Fruit fly (Drosophila melanogaster) whole organism, embryonic: ENCODE measurements around the gene sdk.

ENCODE experiments used
- B-H2 ChIP-seq: fragments of 200-800 bp; sonication (Bioruptor generic); optimal IDR thresholded peaks from 2 replicates; lab custom pipeline; 2018; ENCODE audit warnings: missing biosample characterization, mild to moderate bottlenecking, missing genetic modification characterization
- CG10431 ChIP-seq: fragments of 200-800 bp; sonication (Bioruptor generic); optimal IDR thresholded peaks from 3 replicates; lab custom pipeline; 2018; ENCODE audit warnings: missing biosample characterization, mild to moderate bottlenecking, missing genetic modification characterization
- CG12744 ChIP-seq: fragments of 200-800 bp; sonication (Bioruptor generic); optimal IDR thresholded peaks from 2 replicates; lab custom pipeline; 2016; ENCODE audit warnings: missing biosample characterization, missing genetic modification characterization
- CG13287 ChIP-seq: fragments of 200-800 bp; sonication (Bioruptor generic); IDR thresholded peaks from 2 replicates; pipeline ENCODE4 v1.3.6; 2022; ENCODE audit warnings: missing biosample characterization, missing genetic modification characterization; ENCODE audit not compliant: partially characterized antibody
- CG13424 ChIP-seq: fragments of 200-800 bp; sonication (Bioruptor generic); optimal IDR thresholded peaks from 2 replicates; lab custom pipeline; 2019; ENCODE audit warnings: missing biosample characterization, mild to moderate bottlenecking, missing genetic modification characterization, moderate library complexity
- CG13624 ChIP-seq: fragments of 200-800 bp; sonication (Bioruptor generic); optimal IDR thresholded peaks from 2 replicates; lab custom pipeline; 2016; ENCODE audit warnings: missing biosample characterization, missing genetic modification characterization
- CG14014 ChIP-seq: fragments of 200-800 bp; sonication (Bioruptor generic); IDR thresholded peaks from 2 replicates; pipeline ENCODE4 v1.3.6; 2022; ENCODE audit warnings: missing biosample characterization, missing genetic modification characterization
- CG1529 ChIP-seq: fragments of 200-800 bp; sonication (Bioruptor generic); optimal IDR thresholded peaks from 3 replicates; lab custom pipeline; 2018; ENCODE audit warnings: missing biosample characterization, missing genetic modification characterization
- CG15696 ChIP-seq: fragments of 200-800 bp; sonication (Bioruptor generic); optimal IDR thresholded peaks from 2 replicates; lab custom pipeline; 2019; ENCODE audit warnings: missing biosample characterization, mild to moderate bottlenecking, missing genetic modification characterization, moderate library complexity
- CG16863 ChIP-seq: fragments of 200-800 bp; sonication (Bioruptor generic); optimal IDR thresholded peaks from 3 replicates; lab custom pipeline; 2016; ENCODE audit warnings: missing biosample characterization, missing genetic modification characterization
- CG17359 ChIP-seq: fragments of 200-800 bp; sonication (Bioruptor generic); optimal IDR thresholded peaks from 3 replicates; lab custom pipeline; 2018; ENCODE audit warnings: missing biosample characterization, mild to moderate bottlenecking, missing genetic modification characterization, moderate library complexity
- CG17612 ChIP-seq: fragments of 200-800 bp; sonication (Bioruptor generic); IDR thresholded peaks from 2 replicates; pipeline ENCODE4 v1.3.6; 2022; ENCODE audit warnings: missing biosample characterization, missing genetic modification characterization
- CG18262 ChIP-seq: fragments of 200-800 bp; optimal IDR thresholded peaks from 3 replicates; lab custom pipeline; 2019; ENCODE audit warnings: missing biosample characterization, mild to moderate bottlenecking, missing genetic modification characterization, moderate library complexity
- CG18619 ChIP-seq: fragments of 200-800 bp; sonication (Bioruptor generic); optimal IDR thresholded peaks from 3 replicates; lab custom pipeline; 2017; ENCODE audit warnings: missing biosample characterization, mild to moderate bottlenecking, missing genetic modification characterization
- CG2678 ChIP-seq: fragments of 200-800 bp; sonication (Bioruptor generic); optimal IDR thresholded peaks from 3 replicates; lab custom pipeline; 2019; ENCODE audit warnings: missing biosample characterization, mild to moderate bottlenecking, missing genetic modification characterization, moderate library complexity
- CG31365 ChIP-seq: fragments of 200-800 bp; sonication (Bioruptor generic); optimal IDR thresholded peaks from 2 replicates; lab custom pipeline; 2018; ENCODE audit warnings: missing biosample characterization, mild to moderate bottlenecking, missing genetic modification characterization
- CG4820 ChIP-seq: fragments of 200-800 bp; sonication (Bioruptor generic); optimal IDR thresholded peaks from 3 replicates; lab custom pipeline; 2016; ENCODE audit warnings: missing biosample characterization, missing genetic modification characterization
- CG6254 ChIP-seq: fragments of 200-800 bp; sonication (Bioruptor generic); optimal IDR thresholded peaks from 3 replicates; lab custom pipeline; 2017; ENCODE audit warnings: mild to moderate bottlenecking, missing biosample characterization, missing genetic modification reagents, missing genetic modification characterization
- CG7839 ChIP-seq: fragments of 200-800 bp; sonication (Bioruptor generic); optimal IDR thresholded peaks from 3 replicates; lab custom pipeline; 2018; ENCODE audit warnings: missing biosample characterization, mild to moderate bottlenecking, missing genetic modification characterization, moderate library complexity
- CG7928 ChIP-seq: fragments of 200-800 bp; sonication (Bioruptor generic); optimal IDR thresholded peaks from 2 replicates; lab custom pipeline; 2017; ENCODE audit warnings: missing biosample characterization, mild to moderate bottlenecking, missing genetic modification characterization
- CG7987 ChIP-seq: fragments of 200-800 bp; sonication (Bioruptor generic); optimal IDR thresholded peaks from 2 replicates; lab custom pipeline; 2018; ENCODE audit warnings: missing biosample characterization, mild to moderate bottlenecking, missing genetic modification characterization, moderate library complexity
- E2f2 ChIP-seq: fragments of 200-800 bp; sonication (Bioruptor generic); IDR thresholded peaks from 2 replicates; pipeline ENCODE4 v1.3.6; 2022; ENCODE audit warnings: missing biosample characterization, missing genetic modification characterization
- GATAe ChIP-seq: fragments of 200-800 bp; sonication (Bioruptor generic); conservative IDR thresholded peaks from 2 replicates; pipeline ENCODE4 v1.3.6; 2022; ENCODE audit warnings: missing biosample characterization, missing genetic modification characterization
- Gug ChIP-seq: fragments of 200-800 bp; sonication (Bioruptor generic); IDR thresholded peaks from 4 replicates; pipeline ENCODE4 v1.3.6; 2022; ENCODE audit warnings: missing biosample characterization, missing genetic modification characterization
- HLH54F ChIP-seq: fragments of 200-800 bp; sonication (Bioruptor generic); optimal IDR thresholded peaks from 3 replicates; lab custom pipeline; 2016; ENCODE audit warnings: missing biosample characterization, missing genetic modification characterization
- Kr ChIP-seq: fragments of 200-800 bp; sonication (Bioruptor generic); optimal IDR thresholded peaks from 2 replicates; lab custom pipeline; 2017; ENCODE audit warnings: missing biosample characterization, mild to moderate bottlenecking, missing genetic modification characterization
- Med ChIP-seq: fragments of 200-800 bp; sonication (Bioruptor generic); peaks from one replicate; lab custom pipeline; 2016; ENCODE audit warnings: missing biosample characterization, missing genetic modification characterization, mild to moderate bottlenecking, inconsistent platforms, moderate library complexity
- NC2α ChIP-seq: fragments of 200-800 bp; sonication (Bioruptor generic); optimal IDR thresholded peaks from 2 replicates; lab custom pipeline; 2016; ENCODE audit warnings: missing biosample characterization, missing genetic modification characterization
- NFAT ChIP-seq: fragments of 200-800 bp; sonication (Bioruptor generic); IDR thresholded peaks from 2 replicates; pipeline ENCODE4 v1.3.6; 2022; ENCODE audit warnings: missing biosample characterization, missing genetic modification characterization
- Pdp1 ChIP-seq, 2 experiments: fragments of 200-800 bp; sonication (Bioruptor generic); optimal IDR thresholded peaks; 3 replicates each; lab custom pipeline; 2016; ENCODE audit warnings: missing biosample characterization in 2 of 2, missing genetic modification characterization in 2 of 2, mild to moderate bottlenecking in 1 of 2, moderate library complexity in 1 of 2
- Poxn ChIP-seq: fragments of 200-800 bp; sonication (Bioruptor generic); IDR thresholded peaks from 2 replicates; pipeline ENCODE4 v1.3.6; 2022; ENCODE audit warnings: missing biosample characterization, missing genetic modification characterization
- Ravus ChIP-seq: fragments of 200-800 bp; sonication (Bioruptor generic); IDR thresholded peaks from 2 replicates; pipeline ENCODE4 v1.3.6; 2022; ENCODE audit warnings: missing biosample characterization, missing genetic modification characterization
- Rfx ChIP-seq: fragments of 200-800 bp; sonication (Bioruptor generic); IDR thresholded peaks from 2 replicates; pipeline ENCODE4 v1.3.6; 2022; ENCODE audit warnings: missing biosample characterization, missing genetic modification characterization
- Taf1 ChIP-seq: fragments of 200-800 bp; sonication (Bioruptor generic); IDR thresholded peaks from 2 replicates; pipeline ENCODE4 v1.3.6; 2022; ENCODE audit warnings: missing biosample characterization, missing genetic modification characterization
- Usf ChIP-seq: fragments of 200-800 bp; sonication (Bioruptor generic); optimal IDR thresholded peaks from 2 replicates; lab custom pipeline; 2017; ENCODE audit warnings: missing genotype, missing biosample characterization, missing genetic modification characterization
- YL-1 ChIP-seq: fragments of 200-800 bp; sonication (Bioruptor generic); optimal IDR thresholded peaks from 3 replicates; lab custom pipeline; 2017; ENCODE audit warnings: missing biosample characterization, mild to moderate bottlenecking, missing genetic modification characterization
- cas ChIP-seq: fragments of 200-800 bp; sonication (Bioruptor generic); IDR thresholded peaks from 2 replicates; pipeline ENCODE4 v1.3.6; 2022; ENCODE audit warnings: missing biosample characterization, missing genetic modification characterization
- chinmo ChIP-seq: fragments of 200-800 bp; sonication (Bioruptor generic); IDR thresholded peaks from 4 replicates; pipeline ENCODE4 v1.3.6; 2022; ENCODE audit warnings: missing biosample characterization, missing genetic modification characterization; ENCODE audit not compliant: partially characterized antibody
- gsb ChIP-seq: fragments of 200-800 bp; sonication (Bioruptor generic); IDR thresholded peaks from 2 replicates; pipeline ENCODE4 v1.3.6; 2022; ENCODE audit warnings: missing biosample characterization, missing genetic modification characterization
- gsb-n ChIP-seq: fragments of 200-800 bp; sonication (Bioruptor generic); optimal IDR thresholded peaks from 3 replicates; lab custom pipeline; 2018; ENCODE audit warnings: missing biosample characterization, mild to moderate bottlenecking, missing genetic modification characterization
- hb ChIP-seq: fragments of 200-800 bp; sonication (Bioruptor generic); IDR thresholded peaks from 3 replicates; pipeline ENCODE4 v1.3.6; 2022; ENCODE audit warnings: missing biosample characterization, missing genetic modification characterization; ENCODE audit not compliant: partially characterized antibody
- hbn ChIP-seq: fragments of 200-800 bp; sonication (Bioruptor generic); IDR thresholded peaks from 2 replicates; pipeline ENCODE4 v1.3.6; 2022; ENCODE audit warnings: missing biosample characterization, missing genetic modification characterization; ENCODE audit not compliant: partially characterized antibody
- kah ChIP-seq: fragments of 200-800 bp; sonication (Bioruptor generic); optimal IDR thresholded peaks from 2 replicates; lab custom pipeline; 2018; ENCODE audit warnings: missing biosample characterization, mild to moderate bottlenecking, missing genetic modification characterization
- row ChIP-seq: fragments of 200-800 bp; sonication (Bioruptor generic); IDR thresholded peaks from 3 replicates; pipeline ENCODE4 v1.3.6; 2022; ENCODE audit warnings: missing biosample characterization, missing genetic modification characterization
- sens ChIP-seq: fragments of 200-800 bp; sonication (Bioruptor generic); peaks from one replicate; lab custom pipeline; 2016; ENCODE audit warnings: missing biosample characterization, missing genetic modification characterization
- tio ChIP-seq: fragments of 200-800 bp; sonication (Bioruptor generic); optimal IDR thresholded peaks from 2 replicates; lab custom pipeline; 2017; ENCODE audit warnings: missing biosample characterization, missing genetic modification characterization, inconsistent platforms
- tx ChIP-seq: fragments of 200-800 bp; sonication (Bioruptor generic); optimal IDR thresholded peaks from 2 replicates; lab custom pipeline; 2016; ENCODE audit warnings: missing biosample characterization, missing genetic modification characterization
- unpg ChIP-seq: fragments of 200-800 bp; sonication (Bioruptor generic); optimal IDR thresholded peaks from 3 replicates; lab custom pipeline; 2018; ENCODE audit warnings: missing biosample characterization, mild to moderate bottlenecking, missing genetic modification characterization, moderate library complexity
- usp ChIP-seq: fragments of >200 bp; optimal IDR thresholded peaks from 2 replicates; lab custom pipeline; 2017; ENCODE audit warnings: missing biosample characterization, missing genetic modification characterization
- wor ChIP-seq: fragments of 200-800 bp; sonication (Bioruptor generic); IDR thresholded peaks from 2 replicates; pipeline ENCODE4 v1.3.6; 2022; ENCODE audit warnings: missing biosample characterization, missing genetic modification characterization

sdk gene

DNA sequence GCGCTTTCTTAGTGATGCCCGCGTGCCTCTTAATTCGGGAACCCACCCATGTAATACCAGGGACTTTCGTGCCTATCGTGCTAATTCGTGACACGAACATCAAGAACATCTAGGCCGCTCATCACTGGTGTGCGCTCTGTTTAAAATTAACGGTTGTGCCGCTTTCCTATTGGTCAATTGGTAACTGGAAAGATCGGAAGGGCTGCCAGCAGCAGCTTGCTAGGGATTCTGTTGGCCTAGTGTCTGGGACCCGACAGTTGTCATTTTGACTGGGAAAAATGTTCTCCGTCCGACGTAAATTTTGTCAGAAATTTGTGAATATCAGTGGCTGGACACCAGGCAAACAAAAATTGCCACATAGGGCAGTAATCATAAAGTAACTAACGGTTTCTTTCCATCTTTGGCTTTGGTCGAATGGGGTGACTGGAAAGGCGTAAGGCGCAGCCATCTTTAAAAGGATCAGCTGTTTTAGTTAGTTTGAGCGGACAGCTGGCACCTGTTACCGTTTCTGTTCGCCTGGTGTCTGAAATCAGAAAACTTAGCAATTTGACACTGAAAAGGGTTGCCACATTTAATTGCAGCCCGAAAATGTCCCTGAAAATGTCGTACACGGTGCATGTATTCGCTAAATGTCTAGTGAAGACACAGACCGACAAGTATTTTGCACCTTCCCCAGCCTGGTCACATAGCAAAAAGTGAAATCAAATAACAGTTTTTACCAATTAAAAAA lies 72.4 kb downstream of the sdk start, which contains the start of gene CG5273 (continued):
- TF ChIP-seq CG16863 (GFP tag; lab: Kevin White, UChicago) = no peak
- peak; percentile 73 for TF ChIP-seq NFAT (GFP tag; lab: Robert Waterston, UW)
- TF ChIP-seq Pdp1 (GFP tag; optimal IDR thresholded peaks at IDR 0.05; lab: Kevin White, UChicago) = peak in 1 of 2 experiments; percentile 50
- TF ChIP-seq CG13624 = peak; percentile 60
- TF ChIP-seq CG31365 (tag; lab: Kevin White, UChicago) = no peak
- peak; percentile 48 for TF ChIP-seq kah (GFP tag; lab: Kevin White, UChicago)
- no peak for TF ChIP-seq CG17612
- peak; percentile 66 for TF ChIP-seq B-H2 (GFP tag; lab: Kevin White, UChicago)
- peak; percentile 56 for TF ChIP-seq YL-1 (GFP tag; lab: Kevin White, UChicago)
- TF ChIP-seq unpg = peak; percentile 25
- no peak for TF ChIP-seq tio
- no peak for TF ChIP-seq CG1529 (GFP tag; lab: Kevin White, UChicago)
- TF ChIP-seq CG13287 = peak; percentile 95
- TF ChIP-seq CG4820 = no peak
- peak; percentile 66 for TF ChIP-seq Rfx (GFP tag; lab: Robert Waterston, UW)
- TF ChIP-seq GATAe (GFP tag; lab: Robert Waterston, UW) = no peak
- peak; percentile 5 for TF ChIP-seq CG13424 (tag; lab: Kevin White, UChicago)
- TF ChIP-seq hbn (GFP tag; lab: Robert Waterston, UW) = peak; percentile 96
- TF ChIP-seq CG14014 = peak; percentile 25; the same call in 1 of the 2 replicates
- TF ChIP-seq CG7987 = peak; percentile 53
- no peak for TF ChIP-seq CG18619 (GFP tag; lab: Kevin White, UChicago)
- TF ChIP-seq CG12744 (GFP tag; lab: Kevin White, UChicago) = no peak
- peak; percentile 24 for TF ChIP-seq CG2678
- peak; percentile 60 for TF ChIP-seq CG6254 (GFP tag; lab: Kevin White, UChicago)
- no peak for TF ChIP-seq CG17359 (tag; lab: Kevin White, UChicago)
- TF ChIP-seq row (GFP tag; lab: Robert Waterston, UW) = peak; percentile 94
- TF ChIP-seq CG10431 = peak; percentile 64
- peak; percentile 72 for TF ChIP-seq CG7928
- peak; percentile 98 for TF ChIP-seq Kr (GFP tag; lab: Kevin White, UChicago)
- TF ChIP-seq CG15696 (tag; lab: Kevin White, UChicago) = peak; percentile 14
- peak; percentile 95 for TF ChIP-seq chinmo
- TF ChIP-seq sens (GFP tag; lab: Kevin White, UChicago) = peak; percentile 91
- TF ChIP-seq gsb (GFP tag; lab: Robert Waterston, UW) = no peak
- no peak for TF ChIP-seq Poxn (GFP tag; lab: Robert Waterston, UW)
- TF ChIP-seq usp = no peak
- TF ChIP-seq HLH54F (GFP tag; lab: Kevin White, UChicago) = no peak
- no peak for TF ChIP-seq Taf1 (GFP tag; lab: Robert Waterston, UW)
- TF ChIP-seq hb (GFP tag; lab: Robert Waterston, UW) = peak; percentile 86
- TF ChIP-seq wor (GFP tag; lab: Robert Waterston, UW) = no peak
- TF ChIP-seq gsb-n = peak; percentile 25
- peak; percentile 93 for TF ChIP-seq Med (GFP tag; lab: Kevin White, UChicago)
- no peak for TF ChIP-seq Ravus
- no peak for TF ChIP-seq cas
- TF ChIP-seq CG18262 = peak; percentile 45
- no peak for TF ChIP-seq NC2α (GFP tag; lab: Kevin White, UChicago)
- peak; percentile 12; the same call in 1 of the 4 replicates for TF ChIP-seq Gug (GFP tag; lab: Robert Waterston, UW)
- TF ChIP-seq Usf (GFP tag; lab: Kevin White, UChicago) = no peak
- peak; percentile 51 for TF ChIP-seq E2f2 (GFP tag; lab: Robert Waterston, UW)
- TF ChIP-seq CG7839 = peak; percentile 7
- peak; percentile 1 for TF ChIP-seq tx (GFP tag; lab: Kevin White, UChicago)
